Worm (Caenorhabditis elegans) whole organism, early embryonic: ENCODE results near the gene Y43F8C.11.

ENCODE experiments used
- F13C5.2 ChIP-seq: sonication (generic microtip); optimal IDR thresholded peaks from 2 replicates; lab custom pipeline; 2017; ENCODE audit warnings: mild to moderate bottlenecking, missing genetic modification characterization, inconsistent platforms, missing compliant biosample characterization
- aly-1 ChIP-seq: sonication (generic microtip); optimal IDR thresholded peaks from 2 replicates; lab custom pipeline; 2016; ENCODE audit warnings: missing genetic modification characterization, missing compliant biosample characterization
- ama-1 ChIP-seq: fragments of 150-350 bp; optimal IDR thresholded peaks from 2 replicates; lab custom pipeline; 2014
- ceh-36 ChIP-seq: sonication (generic microtip); optimal IDR thresholded peaks from 2 replicates; lab custom pipeline; 2016; ENCODE audit warnings: missing genetic modification characterization, inconsistent platforms, missing compliant biosample characterization
- ets-7 ChIP-seq: sonication (generic microtip); optimal IDR thresholded peaks from 2 replicates; lab custom pipeline; 2016; ENCODE audit warnings: missing genotype, missing genetic modification characterization, missing compliant biosample characterization
- flt-1 ChIP-seq: fragments of 200-800 bp; sonication (Bioruptor generic); IDR thresholded peaks from 2 replicates; pipeline ENCODE4 v1.3.6; 2022; ENCODE audit warnings: missing genetic modification characterization, missing compliant biosample characterization
- hmbx-1 ChIP-seq: sonication (generic microtip); optimal IDR thresholded peaks from 2 replicates; lab custom pipeline; 2016; ENCODE audit warnings: mild to moderate bottlenecking, missing genetic modification characterization, missing compliant biosample characterization
- hnd-1 ChIP-seq: sonication (generic microtip); optimal IDR thresholded peaks from 2 replicates; lab custom pipeline; 2016; ENCODE audit warnings: missing genetic modification characterization, missing compliant biosample characterization
- pes-1 ChIP-seq: fragments of 200-800 bp; sonication (Bioruptor generic); IDR thresholded peaks from 2 replicates; pipeline ENCODE4 v1.3.6; 2022; ENCODE audit warnings: missing genetic modification reagents, missing genetic modification characterization, missing compliant biosample characterization
- tbx-11 ChIP-seq: fragments of 200-800 bp; sonication (Bioruptor generic); IDR thresholded peaks from 2 replicates; pipeline ENCODE4 v1.3.6; 2022; ENCODE audit warnings: missing genetic modification characterization, missing compliant biosample characterization
- tbx-37 ChIP-seq: fragments of 200-800 bp; sonication (Bioruptor generic); conservative IDR thresholded peaks from 2 replicates; pipeline ENCODE4 v1.3.6; 2022; ENCODE audit warnings: missing genetic modification reagents, missing genetic modification characterization, missing compliant biosample characterization
- tra-4 ChIP-seq: sonication (generic microtip); optimal IDR thresholded peaks from 2 replicates; lab custom pipeline; 2017; ENCODE audit warnings: missing genetic modification characterization, missing compliant biosample characterization

Y43F8C.11 gene

ce11 chrV:19717933-19718332 lies 47.9 kb downstream of the Y43F8C.11 start:
- TF ChIP-seq hmbx-1 (tag; lab: Kevin White, UChicago) (no peak), aly-1 (tag; lab: Kevin White, UChicago) (no peak), tbx-37 (GFP tag; lab: Robert Waterston, UW) (no peak), tra-4 (tag; lab: Kevin White, UChicago) (no peak), ets-7 (tag; lab: Kevin White, UChicago) (no peak)

ce11 chrV:19718660-19719059 lies 48.6 kb downstream of the Y43F8C.11 start:
- TF ChIP-seq hnd-1 (no peak), tbx-11 (GFP tag; lab: Robert Waterston, UW) (no peak), ceh-36 (tag; lab: Kevin White, UChicago) (peak; percentile 53), F13C5.2 (no peak), tra-4 (tag; lab: Kevin White, UChicago) (no peak), flt-1 (GFP tag; lab: Robert Waterston, UW) (no peak), pes-1 (GFP tag; lab: Robert Waterston, UW) (no peak)

ce11 chrV:19719253-19719652 lies 49.2 kb downstream of the Y43F8C.11 start, which contains the start of gene Y116F11A.6:
TSS of gene Y116F11A.6 (plus strand) at chrV:19719553.
- TF ChIP-seq flt-1 (GFP tag; lab: Robert Waterston, UW), result no peak
- no peak for TF ChIP-seq ama-1
- peak; percentile 69 for TF ChIP-seq ets-7 (tag; lab: Kevin White, UChicago)
- no peak for TF ChIP-seq pes-1 (GFP tag; lab: Robert Waterston, UW)
- TF ChIP-seq aly-1 (tag; lab: Kevin White, UChicago), result no peak
